Worm (Caenorhabditis elegans) whole organism, L4 larva: Measurements from ENCODE around the gene F01D5.8.

Source experiments
- D1046.2 ChIP-seq: fragments of 200-800 bp; sonication (Bioruptor generic); IDR thresholded peaks from 2 replicates; pipeline ENCODE4 v1.3.6; 2022; ENCODE audit warnings: missing genetic modification characterization, missing compliant biosample characterization
- F10B5.3 ChIP-seq: sonication (generic microtip); optimal IDR thresholded peaks from 2 replicates; lab custom pipeline; 2016; ENCODE audit warnings: mild to moderate bottlenecking, missing genetic modification characterization, missing compliant biosample characterization
- Y105C5A.15 ChIP-seq: fragments of 200-800 bp; sonication (Bioruptor generic); IDR thresholded peaks from 2 replicates; pipeline ENCODE4 v1.3.6; 2022; ENCODE audit warnings: missing genetic modification characterization, missing compliant biosample characterization
- aly-2 ChIP-seq: sonication (generic microtip); optimal IDR thresholded peaks from 2 replicates; lab custom pipeline; 2018; ENCODE audit warnings: missing biosample characterization, missing genetic modification characterization
- daf-12 ChIP-seq: fragments of 150-350 bp; optimal IDR thresholded peaks from 2 replicates; lab custom pipeline; 2014; ENCODE audit warnings: missing biosample characterization, missing genetic modification reagents, missing genetic modification characterization
- dpl-1 ChIP-seq: fragments of 150-350 bp; optimal IDR thresholded peaks from 2 replicates; lab custom pipeline; 2014; ENCODE audit warnings: missing biosample characterization, missing genetic modification reagents, missing genetic modification characterization
- hlh-11 ChIP-seq: fragments of 200-800 bp; sonication (Bioruptor generic); optimal IDR thresholded peaks from 2 replicates; lab custom pipeline; 2018; ENCODE audit warnings: mild to moderate bottlenecking, missing genetic modification characterization, missing compliant biosample characterization
- lin-15B ChIP-seq: fragments of 150-350 bp; sonication (generic microtip); optimal IDR thresholded peaks from 3 replicates; lab custom pipeline; 2014; ENCODE audit warnings: missing biosample characterization, missing genetic modification characterization
- madf-5 ChIP-seq, 2 experiments: fragments of 200-800 bp; sonication (Bioruptor generic); IDR thresholded peaks; 2 replicates each; pipeline ENCODE4 v1.3.6; 2022; ENCODE audit warnings: missing compliant biosample characterization in 2 of 2, missing genetic modification characterization in 2 of 2
- mdl-1 ChIP-seq, 2 experiments: fragments of 150-350 bp in 1 of 2; sonication (generic microtip) in 1 of 2; optimal IDR thresholded peaks; 2 replicates each; lab custom pipeline; 2014 to 2017; ENCODE audit warnings: missing biosample characterization in 2 of 2, missing genetic modification characterization in 2 of 2
- nhr-237 ChIP-seq: sonication (generic microtip); optimal IDR thresholded peaks from 2 replicates; lab custom pipeline; 2017; ENCODE audit warnings: missing biosample characterization, missing genetic modification characterization
- nhr-28 ChIP-seq: fragments of 150-350 bp; optimal IDR thresholded peaks from 2 replicates; lab custom pipeline; 2014; ENCODE audit warnings: missing biosample characterization, missing genetic modification characterization
- php-3 ChIP-seq: fragments of 200-800 bp; sonication (Bioruptor generic); IDR thresholded peaks from 2 replicates; pipeline ENCODE4 v1.3.6; 2022; ENCODE audit warnings: missing genetic modification reagents, missing genetic modification characterization, missing compliant biosample characterization
- unc-39 ChIP-seq: sonication (generic microtip); optimal IDR thresholded peaks from 2 replicates; lab custom pipeline; 2017; ENCODE audit warnings: missing biosample characterization, missing genetic modification characterization

DNA sequence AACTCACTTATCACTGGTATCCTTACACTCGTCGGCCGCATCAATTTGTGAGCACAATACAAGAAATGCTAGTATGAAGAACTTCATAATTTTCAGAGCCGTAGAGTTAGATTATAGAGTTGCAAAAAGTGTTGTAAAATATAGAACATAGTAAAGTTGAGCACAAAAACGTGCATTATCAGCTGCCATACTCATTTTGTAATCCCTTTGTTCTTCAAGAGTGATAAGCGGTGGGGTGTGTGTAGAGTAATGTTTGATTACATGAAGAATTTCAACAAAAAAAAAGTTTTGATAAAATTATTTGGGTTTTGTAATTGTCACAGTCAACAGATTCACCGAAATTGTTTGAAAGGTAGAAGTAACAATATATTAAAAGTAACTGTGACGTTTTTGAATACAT lies 27.6 kb upstream of the F01D5.8 start, which contains the start of the genes Y39G8B.13 and Y39G8B.10:
- TF ChIP-seq nhr-237 (tag; lab: Kevin White, UChicago) (no peak), F10B5.3 (tag; lab: Kevin White, UChicago) (no peak), mdl-1 (tag; optimal IDR thresholded peaks at IDR 0.05; lab: Kevin White, UChicago) (no peak), Y105C5A.15 (GFP tag; lab: Robert Waterston, UW) (no peak), aly-2 (tag; lab: Kevin White, UChicago) (no peak), daf-12 (tag; lab: Kevin White, UChicago) (no peak), hlh-11 (tag; lab: Kevin White, UChicago) (no peak), D1046.2 (GFP tag; lab: Robert Waterston, UW) (no peak), php-3 (no peak), madf-5 (GFP tag; IDR thresholded peaks at IDR 0.05; lab: Robert Waterston, UW) (no peak), lin-15B (tag; lab: Kevin White, UChicago) (no peak), nhr-28 (tag; lab: Kevin White, UChicago) (peak; percentile 26), unc-39 (tag; lab: Kevin White, UChicago) (no peak), dpl-1 (GFP tag; lab: Kevin White, UChicago) (no peak)
